Fruit fly (Drosophila melanogaster): ENCODE measurements around the gene CG8051.

Gene CG8051

DNA sequence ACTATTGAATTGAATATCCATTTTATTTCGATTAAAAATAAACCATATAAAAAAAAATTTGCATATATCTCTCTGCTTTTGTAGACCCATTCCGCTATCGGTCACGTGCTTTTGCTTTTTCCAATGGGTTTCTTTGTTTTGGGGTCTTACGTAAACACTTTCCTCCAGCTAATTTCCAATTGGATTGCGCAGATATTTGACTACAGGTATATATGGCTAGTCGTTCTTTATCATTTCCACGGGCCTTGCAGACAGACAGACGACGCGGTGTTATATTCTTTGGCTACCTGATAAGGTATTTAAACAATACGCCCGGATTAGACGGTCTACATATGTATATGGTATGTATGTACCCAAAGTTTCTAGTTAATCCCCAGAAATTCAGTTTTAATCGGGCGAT is 14.4 kb downstream of the CG8051 start:
- no peak for TF ChIP-seq CG17801 (GFP tag; optimal IDR thresholded peaks at IDR 0.05; ENCODE audit: partially characterized antibody)

- TF ChIP-seq CG17801 (GFP tag; optimal IDR thresholded peaks at IDR 0.05; ENCODE audit: partially characterized antibody), result no peak
Measured at dm6 chrX:19291780-19292605, 15.7 kb downstream of the CG8051 start.

dm6 chrX:19289318-19289970 is 18.3 kb downstream of the CG8051 start:
- peak; percentile 90 for TF ChIP-seq CG17801 (GFP tag; optimal IDR thresholded peaks at IDR 0.05; ENCODE audit: partially characterized antibody)

DNA sequence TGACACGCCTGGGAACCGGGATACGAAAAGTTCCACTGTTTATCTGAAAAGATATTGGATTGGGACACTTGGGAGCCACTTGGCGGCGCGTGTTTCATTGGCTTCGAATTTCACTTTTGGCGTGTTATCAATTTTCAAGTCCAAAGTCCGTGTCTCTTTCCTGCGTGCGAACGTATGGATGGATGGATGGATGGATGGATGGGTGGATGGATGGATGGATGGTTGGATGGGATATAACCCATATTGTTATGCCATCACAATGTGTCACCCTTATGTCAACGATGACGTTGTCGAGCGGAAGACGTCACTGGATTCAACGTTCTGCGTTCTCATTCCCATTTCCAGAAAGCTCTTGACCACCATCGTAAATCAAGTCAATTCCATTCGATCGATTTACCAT is 19.9 kb downstream of the CG8051 start:
- TF ChIP-seq CG17801 (GFP tag; optimal IDR thresholded peaks at IDR 0.05; ENCODE audit: partially characterized antibody), result no peak

dm6 chrX:19286235-19286634 is 21.5 kb downstream of the CG8051 start:
- TF ChIP-seq CG17801 (GFP tag; optimal IDR thresholded peaks at IDR 0.05; ENCODE audit: partially characterized antibody), result no peak

DNA sequence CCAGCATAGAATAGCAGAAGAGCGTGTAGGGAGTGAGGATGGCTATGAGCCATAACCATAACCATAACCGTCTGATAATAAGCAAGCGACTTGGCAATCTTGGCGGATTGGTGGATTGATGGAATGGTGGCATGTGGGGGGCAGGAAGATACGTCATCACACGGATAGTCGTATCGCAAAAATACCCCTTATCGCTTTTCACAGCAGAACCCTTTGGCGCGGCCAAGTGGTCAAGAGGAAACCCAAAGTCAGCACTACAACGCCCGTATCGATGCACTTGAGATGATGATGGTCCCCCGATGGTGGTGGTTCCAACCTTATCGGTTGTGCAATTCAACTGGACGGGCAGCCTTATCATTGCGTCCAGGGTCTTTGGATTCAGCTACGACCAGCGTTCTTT is 22.3 kb downstream of the CG8051 start:
- no peak for TF ChIP-seq CG17801 (GFP tag; optimal IDR thresholded peaks at IDR 0.05; ENCODE audit: partially characterized antibody)

DNA sequence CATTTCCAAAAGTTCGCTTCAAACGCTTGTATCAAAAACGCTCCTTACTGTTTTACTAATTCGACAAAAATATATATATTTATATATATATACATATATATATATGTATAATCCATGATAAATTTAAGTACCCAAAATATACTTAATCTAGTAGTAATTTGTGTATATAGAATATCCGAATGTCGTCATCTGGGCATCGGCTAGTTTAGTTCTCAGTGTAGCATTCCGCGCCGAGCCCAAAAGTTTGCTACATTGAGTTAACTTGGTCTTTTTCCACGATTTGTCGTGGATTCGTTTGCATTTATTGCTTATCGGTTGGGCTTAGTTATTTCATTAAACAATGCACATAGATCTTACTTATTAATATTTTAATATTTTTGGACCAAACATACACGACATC is 26.5 kb downstream of the CG8051 start:
- no peak for TF ChIP-seq CG17801 (GFP tag; optimal IDR thresholded peaks at IDR 0.05; ENCODE audit: partially characterized antibody)

DNA sequence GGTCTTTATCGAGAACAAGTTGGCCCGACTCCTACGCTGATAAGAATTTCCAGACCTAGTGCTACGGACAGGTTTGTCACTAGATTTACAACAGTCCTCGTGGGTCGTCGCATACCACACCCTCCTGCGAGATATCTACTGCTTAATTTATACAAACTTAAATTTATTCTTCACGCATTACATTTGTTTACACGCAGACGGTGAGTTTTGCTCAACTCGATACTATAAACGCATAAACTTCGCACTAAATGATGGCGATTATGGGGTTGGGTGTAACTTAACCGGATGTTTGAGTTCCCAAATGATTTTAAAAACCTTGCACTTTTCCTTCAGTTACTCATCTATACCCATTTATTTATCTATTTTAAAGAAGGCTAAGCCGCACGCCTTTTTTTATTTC is 27.0 kb downstream of the CG8051 start:
- TF ChIP-seq CG17801 (GFP tag; optimal IDR thresholded peaks at IDR 0.05; ENCODE audit: partially characterized antibody), result no peak

DNA sequence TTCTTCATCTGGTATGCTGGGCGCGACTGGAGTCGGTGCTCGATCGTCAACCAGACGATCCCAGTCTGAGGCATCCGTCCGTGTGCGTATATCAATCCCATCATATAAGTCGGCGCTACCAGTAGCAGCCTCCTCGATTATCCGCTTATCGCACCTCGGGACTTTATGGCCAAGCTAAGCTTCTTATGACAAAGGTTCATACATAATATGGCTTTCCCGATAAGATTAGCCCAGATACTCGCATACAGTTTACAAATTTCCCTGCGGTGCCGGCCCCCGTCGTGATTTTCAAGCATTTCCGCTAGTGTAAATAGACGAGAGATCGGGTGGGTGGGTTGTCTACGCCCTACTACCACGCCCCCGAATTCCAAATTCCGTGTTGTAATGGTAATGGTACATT is 27.5 kb downstream of the CG8051 start, which contains the start of gene CG8028:
TSS of gene CG8028 (minus strand) at position 101 of the 400 bp plus-strand sequence.
- no peak for TF ChIP-seq CG17801 (GFP tag; optimal IDR thresholded peaks at IDR 0.05; ENCODE audit: partially characterized antibody)

dm6 chrX:19278395-19278794 is 29.3 kb downstream of the CG8051 start:
- TF ChIP-seq CG17801 (GFP tag; optimal IDR thresholded peaks at IDR 0.05; ENCODE audit: partially characterized antibody), result no peak

dm6 chrX:19276489-19277117 is 31.1 kb downstream of the CG8051 start, which contains the start of the genes CG32537 and CG32536:
CG32537 (minus strand) TSS chrX:19276539.
CG32536 (minus strand) TSS chrX:19276898.
- TF ChIP-seq CG17801 (GFP tag; optimal IDR thresholded peaks at IDR 0.05; ENCODE audit: partially characterized antibody), result no peak

- TF ChIP-seq CG17801 (GFP tag; optimal IDR thresholded peaks at IDR 0.05; ENCODE audit: partially characterized antibody), result peak; percentile 78
Measured at dm6 chrX:19268484-19269068, 39.1 kb downstream of the CG8051 start, which contains the start of gene CG8010. CG8010 (minus strand) TSS chrX:19268896.

DNA sequence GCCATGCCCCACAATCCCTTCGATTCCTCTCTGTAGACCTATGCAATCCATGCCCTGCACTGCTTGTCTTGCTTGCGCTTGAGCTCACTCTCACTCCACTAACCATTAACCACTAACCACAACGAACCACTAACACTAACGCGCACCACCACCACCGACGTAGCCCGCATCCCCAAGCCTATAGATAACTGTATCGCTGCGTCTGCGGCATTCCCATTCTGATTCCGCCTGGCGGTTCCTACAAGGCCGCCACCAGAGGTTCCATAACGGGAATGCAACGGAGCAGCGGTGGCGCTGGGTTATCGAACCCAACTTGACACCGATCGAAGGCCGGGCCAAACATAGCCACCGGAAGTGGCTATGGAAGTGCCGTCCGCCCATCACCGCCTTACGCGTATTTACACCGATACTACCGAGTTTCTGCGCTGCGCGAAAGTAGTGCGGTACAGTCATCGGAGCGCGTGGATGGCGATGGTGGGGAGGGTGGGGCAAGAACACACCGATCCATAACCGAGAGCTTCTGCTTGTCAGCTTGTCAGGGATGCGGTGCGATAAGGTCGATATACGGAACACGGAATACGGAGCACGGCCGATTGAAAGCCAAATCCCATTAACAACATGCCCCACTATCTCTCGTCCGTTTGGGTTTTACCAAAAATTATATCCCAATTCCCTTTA is 41.8 kb downstream of the CG8051 start:
- no peak for TF ChIP-seq CG17801 (GFP tag; optimal IDR thresholded peaks at IDR 0.05; ENCODE audit: partially characterized antibody)

dm6 chrX:19264396-19264795 is 43.3 kb downstream of the CG8051 start:
- no peak for TF ChIP-seq CG17801 (GFP tag; optimal IDR thresholded peaks at IDR 0.05; ENCODE audit: partially characterized antibody)

DNA sequence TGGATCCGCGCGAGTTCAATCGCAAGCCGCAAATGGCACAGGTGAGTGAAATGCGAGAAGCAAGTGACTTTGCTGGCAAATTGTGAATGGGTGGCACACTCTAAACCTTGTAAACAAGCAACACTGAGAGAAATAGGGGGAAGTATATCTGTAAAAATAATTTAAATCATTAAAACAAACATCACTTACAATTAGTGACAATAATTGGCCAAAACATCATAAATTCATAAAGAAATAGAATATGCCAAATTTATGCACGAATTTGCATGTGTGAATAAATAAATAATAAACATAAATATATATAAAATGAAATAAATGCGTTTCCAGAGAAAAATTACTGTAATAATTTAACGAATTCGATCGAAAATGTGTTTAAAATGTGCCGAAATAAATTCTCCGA is 45.2 kb downstream of the CG8051 start:
- peak; percentile 49 for TF ChIP-seq CG17801 (GFP tag; optimal IDR thresholded peaks at IDR 0.05; ENCODE audit: partially characterized antibody)

All from ovary, adult (tissue).